Fruit fly (Drosophila melanogaster) whole organism, embryonic: ENCODE data around the gene CG31468.

Experiments used
- B-H2 ChIP-seq: fragments of 200-800 bp; sonication (Bioruptor generic); optimal IDR thresholded peaks from 2 replicates; lab custom pipeline; 2018; ENCODE audit warnings: missing biosample characterization, mild to moderate bottlenecking, missing genetic modification characterization
- CG10979 ChIP-seq: fragments of 200-800 bp; sonication (Bioruptor generic); optimal IDR thresholded peaks from 2 replicates; lab custom pipeline; 2018; ENCODE audit warnings: missing biosample characterization, mild to moderate bottlenecking, missing genetic modification characterization, moderate library complexity
- CG12155 ChIP-seq: fragments of 200-800 bp; sonication (Bioruptor generic); optimal IDR thresholded peaks from 3 replicates; lab custom pipeline; 2016; ENCODE audit warnings: missing biosample characterization, missing genetic modification characterization
- CG1529 ChIP-seq: fragments of 200-800 bp; sonication (Bioruptor generic); optimal IDR thresholded peaks from 3 replicates; lab custom pipeline; 2018; ENCODE audit warnings: missing biosample characterization, missing genetic modification characterization
- CG15601 ChIP-seq: fragments of 200-800 bp; sonication (Bioruptor generic); optimal IDR thresholded peaks from 3 replicates; lab custom pipeline; 2019; ENCODE audit warnings: missing biosample characterization, mild to moderate bottlenecking, missing genetic modification characterization, moderate library complexity
- CG16779 ChIP-seq: fragments of 200-800 bp; sonication (Bioruptor generic); IDR thresholded peaks from 2 replicates; pipeline ENCODE4 v1.3.6; 2022; ENCODE audit warnings: missing biosample characterization, missing genetic modification characterization
- CG17359 ChIP-seq: fragments of 200-800 bp; sonication (Bioruptor generic); optimal IDR thresholded peaks from 3 replicates; lab custom pipeline; 2018; ENCODE audit warnings: missing biosample characterization, mild to moderate bottlenecking, missing genetic modification characterization, moderate library complexity
- CG18476 ChIP-seq: fragments of 200-800 bp; sonication (Bioruptor generic); optimal IDR thresholded peaks from 2 replicates; lab custom pipeline; 2016; ENCODE audit warnings: missing biosample characterization, mild to moderate bottlenecking, missing genetic modification characterization
- CG18619 ChIP-seq: fragments of 200-800 bp; sonication (Bioruptor generic); optimal IDR thresholded peaks from 3 replicates; lab custom pipeline; 2017; ENCODE audit warnings: missing biosample characterization, mild to moderate bottlenecking, missing genetic modification characterization
- CG2678 ChIP-seq: fragments of 200-800 bp; sonication (Bioruptor generic); optimal IDR thresholded peaks from 3 replicates; lab custom pipeline; 2019; ENCODE audit warnings: missing biosample characterization, mild to moderate bottlenecking, missing genetic modification characterization, moderate library complexity
- CG2889 ChIP-seq: fragments of 200-800 bp; sonication (Bioruptor generic); IDR thresholded peaks from 3 replicates; pipeline ENCODE4 v1.3.6; 2022; ENCODE audit warnings: missing biosample characterization, missing genetic modification characterization
- CG32772 ChIP-seq: fragments of 200-800 bp; sonication (Bioruptor generic); IDR thresholded peaks from 2 replicates; pipeline ENCODE4 v1.3.6; 2022; ENCODE audit warnings: missing biosample characterization, missing genetic modification characterization
- CG3281 ChIP-seq: fragments of 200-800 bp; sonication (Bioruptor generic); optimal IDR thresholded peaks from 3 replicates; lab custom pipeline; 2017; ENCODE audit warnings: missing biosample characterization, mild to moderate bottlenecking, missing genetic modification characterization
- CG33213 ChIP-seq: fragments of 200-800 bp; sonication (Bioruptor generic); optimal IDR thresholded peaks from 3 replicates; lab custom pipeline; 2016; ENCODE audit warnings: missing biosample characterization, missing genetic modification characterization
- CG42726 ChIP-seq: fragments of 200-800 bp; sonication (Bioruptor generic); IDR thresholded peaks from 2 replicates; pipeline ENCODE4 v1.3.6; 2022; ENCODE audit warnings: missing biosample characterization, missing genetic modification characterization; ENCODE audit not compliant: partially characterized antibody
- CG4730 ChIP-seq: fragments of 200-800 bp; sonication (Bioruptor generic); IDR thresholded peaks from 2 replicates; pipeline ENCODE4 v1.3.6; 2022; ENCODE audit warnings: missing biosample characterization, missing genetic modification characterization
- CG7987 ChIP-seq: fragments of 200-800 bp; sonication (Bioruptor generic); optimal IDR thresholded peaks from 2 replicates; lab custom pipeline; 2018; ENCODE audit warnings: missing biosample characterization, mild to moderate bottlenecking, missing genetic modification characterization, moderate library complexity
- Dbx ChIP-seq: fragments of 200-800 bp; sonication (Bioruptor generic); IDR thresholded peaks from 3 replicates; pipeline ENCODE4 v1.3.6; 2022; ENCODE audit warnings: missing biosample characterization, missing genetic modification characterization
- Dek ChIP-seq: fragments of 200-800 bp; sonication (Bioruptor generic); optimal IDR thresholded peaks from 3 replicates; lab custom pipeline; 2019; ENCODE audit warnings: missing biosample characterization, mild to moderate bottlenecking, missing genetic modification characterization, moderate library complexity
- E2f1 ChIP-seq: fragments of 200-800 bp; sonication (Bioruptor generic); IDR thresholded peaks from 2 replicates; pipeline ENCODE4 v1.3.6; 2022; ENCODE audit warnings: missing biosample characterization, missing genetic modification characterization
- Ets65A ChIP-seq: fragments of 200-800 bp; sonication (Bioruptor generic); peaks from one replicate; lab custom pipeline; 2016; ENCODE audit warnings: missing biosample characterization, missing genetic modification characterization
- H2.0 ChIP-seq: fragments of 200-800 bp; sonication (Bioruptor generic); IDR thresholded peaks from 2 replicates; pipeline ENCODE4 v1.3.6; 2022; ENCODE audit warnings: missing biosample characterization, missing genetic modification characterization
- HLH3B ChIP-seq: fragments of 200-800 bp; sonication (Bioruptor generic); IDR thresholded peaks from 2 replicates; pipeline ENCODE4 v1.3.6; 2022; ENCODE audit warnings: missing biosample characterization, missing genetic modification characterization
- Hmx ChIP-seq: fragments of 200-800 bp; sonication (Bioruptor generic); optimal IDR thresholded peaks from 2 replicates; lab custom pipeline; 2016; ENCODE audit warnings: missing biosample characterization, missing genetic modification characterization
- Lpt ChIP-seq: fragments of >200 bp; optimal IDR thresholded peaks from 2 replicates; lab custom pipeline; 2018; ENCODE audit warnings: missing biosample characterization, missing genetic modification characterization
- NC2α ChIP-seq: fragments of 200-800 bp; sonication (Bioruptor generic); optimal IDR thresholded peaks from 2 replicates; lab custom pipeline; 2016; ENCODE audit warnings: missing biosample characterization, missing genetic modification characterization
- Neu2 ChIP-seq: fragments of 200-800 bp; sonication (Bioruptor generic); optimal IDR thresholded peaks from 3 replicates; lab custom pipeline; 2016; ENCODE audit warnings: missing biosample characterization, missing genetic modification characterization, borderline replicate concordance
- Nf-YB ChIP-seq: fragments of 200-800 bp; sonication (Bioruptor generic); optimal IDR thresholded peaks from 3 replicates; lab custom pipeline; 2019; ENCODE audit warnings: missing biosample characterization, mild to moderate bottlenecking, missing genetic modification characterization, moderate library complexity
- Side ChIP-seq: fragments of 200-800 bp; sonication (Bioruptor generic); optimal IDR thresholded peaks from 2 replicates; lab custom pipeline; 2016; ENCODE audit warnings: missing biosample characterization, missing genetic modification characterization
- Usf ChIP-seq: fragments of 200-800 bp; sonication (Bioruptor generic); optimal IDR thresholded peaks from 2 replicates; lab custom pipeline; 2017; ENCODE audit warnings: missing genotype, missing biosample characterization, missing genetic modification characterization
- Xrp1 ChIP-seq: fragments of 200-800 bp; sonication (Bioruptor generic); IDR thresholded peaks from 2 replicates; pipeline ENCODE4 v1.3.6; 2022; ENCODE audit warnings: missing biosample characterization, missing genetic modification characterization
- amos ChIP-seq: fragments of 200-800 bp; sonication (Bioruptor generic); IDR thresholded peaks from 2 replicates; pipeline ENCODE4 v1.3.6; 2022; ENCODE audit warnings: missing biosample characterization, missing genetic modification characterization; ENCODE audit not compliant: partially characterized antibody
- ash1 ChIP-seq: fragments of 200-800 bp; sonication (Bioruptor generic); optimal IDR thresholded peaks from 2 replicates; lab custom pipeline; 2018; ENCODE audit warnings: missing biosample characterization, mild to moderate bottlenecking, missing genetic modification characterization
- chn ChIP-seq: fragments of 200-800 bp; sonication (Bioruptor generic); optimal IDR thresholded peaks from 2 replicates; lab custom pipeline; 2016; ENCODE audit warnings: missing biosample characterization, missing genetic modification characterization
- ci ChIP-seq: fragments of 200-800 bp; sonication (Bioruptor generic); IDR thresholded peaks from 3 replicates; pipeline ENCODE4 v1.3.6; 2022; ENCODE audit warnings: missing biosample characterization, missing genetic modification characterization
- dati ChIP-seq: fragments of 200-800 bp; sonication (Bioruptor generic); IDR thresholded peaks from 2 replicates; pipeline ENCODE4 v1.3.6; 2022; ENCODE audit warnings: missing biosample characterization, missing genetic modification characterization
- dimm ChIP-seq: fragments of 200-800 bp; sonication (Bioruptor generic); IDR thresholded peaks from 2 replicates; pipeline ENCODE4 v1.3.6; 2022; ENCODE audit warnings: missing biosample characterization, missing genetic modification characterization
- ems ChIP-seq: fragments of 200-800 bp; sonication (Bioruptor generic); optimal IDR thresholded peaks from 3 replicates; lab custom pipeline; 2016; ENCODE audit warnings: missing biosample characterization, missing genetic modification characterization
- fd102C ChIP-seq: fragments of 200-800 bp; sonication (Bioruptor generic); optimal IDR thresholded peaks from 2 replicates; lab custom pipeline; 2018; ENCODE audit warnings: missing biosample characterization, mild to moderate bottlenecking, missing genetic modification characterization, moderate library complexity
- gcm2 ChIP-seq: fragments of 200-800 bp; sonication (Bioruptor generic); optimal IDR thresholded peaks from 2 replicates; lab custom pipeline; 2016; ENCODE audit warnings: missing biosample characterization, missing genetic modification characterization
- grn ChIP-seq: fragments of 200-800 bp; sonication (Bioruptor generic); optimal IDR thresholded peaks from 3 replicates; lab custom pipeline; 2017; ENCODE audit warnings: missing biosample characterization, missing genetic modification characterization
- gsb ChIP-seq: fragments of 200-800 bp; sonication (Bioruptor generic); IDR thresholded peaks from 2 replicates; pipeline ENCODE4 v1.3.6; 2022; ENCODE audit warnings: missing biosample characterization, missing genetic modification characterization
- hkb ChIP-seq, 2 experiments: fragments of 200-800 bp in 1 of 2; fragments of >200 bp in 1 of 2; sonication (Bioruptor generic) in 1 of 2; IDR thresholded peaks in 1 of 2; optimal IDR thresholded peaks in 1 of 2; 2 replicates each; pipeline versions ENCODE4 v1.3.6 to Lab custom; 2017 to 2022; ENCODE audit warnings: missing biosample characterization in 1 of 2, missing genetic modification characterization in 1 of 2
- luna ChIP-seq: fragments of 200-800 bp; sonication (Bioruptor generic); optimal IDR thresholded peaks from 2 replicates; lab custom pipeline; 2016; ENCODE audit warnings: missing biosample characterization, missing genetic modification characterization
- peb ChIP-seq: fragments of 200-800 bp; sonication (Bioruptor generic); IDR thresholded peaks from 2 replicates; pipeline ENCODE4 v1.3.6; 2022; ENCODE audit warnings: missing biosample characterization, missing genetic modification characterization
- pfk ChIP-seq: fragments of 200-800 bp; sonication (Bioruptor generic); optimal IDR thresholded peaks from 2 replicates; lab custom pipeline; 2018; ENCODE audit warnings: missing biosample characterization, mild to moderate bottlenecking, missing genetic modification characterization, moderate library complexity
- scrt ChIP-seq: fragments of 200-800 bp; sonication (Bioruptor generic); optimal IDR thresholded peaks from 2 replicates; lab custom pipeline; 2018; ENCODE audit warnings: missing biosample characterization, mild to moderate bottlenecking, missing genetic modification characterization, moderate library complexity
- stwl ChIP-seq: fragments of 200-800 bp; sonication (Bioruptor generic); optimal IDR thresholded peaks from 3 replicates; lab custom pipeline; 2018; ENCODE audit warnings: missing biosample characterization, mild to moderate bottlenecking, missing genetic modification characterization, moderate library complexity
- tup ChIP-seq: fragments of 200-800 bp; sonication (Bioruptor generic); optimal IDR thresholded peaks from 2 replicates; lab custom pipeline; 2016; ENCODE audit warnings: missing biosample characterization, mild to moderate bottlenecking, missing genetic modification characterization, moderate library complexity
- unpg ChIP-seq: fragments of 200-800 bp; sonication (Bioruptor generic); optimal IDR thresholded peaks from 3 replicates; lab custom pipeline; 2018; ENCODE audit warnings: missing biosample characterization, mild to moderate bottlenecking, missing genetic modification characterization, moderate library complexity

The CG31468 gene

DNA sequence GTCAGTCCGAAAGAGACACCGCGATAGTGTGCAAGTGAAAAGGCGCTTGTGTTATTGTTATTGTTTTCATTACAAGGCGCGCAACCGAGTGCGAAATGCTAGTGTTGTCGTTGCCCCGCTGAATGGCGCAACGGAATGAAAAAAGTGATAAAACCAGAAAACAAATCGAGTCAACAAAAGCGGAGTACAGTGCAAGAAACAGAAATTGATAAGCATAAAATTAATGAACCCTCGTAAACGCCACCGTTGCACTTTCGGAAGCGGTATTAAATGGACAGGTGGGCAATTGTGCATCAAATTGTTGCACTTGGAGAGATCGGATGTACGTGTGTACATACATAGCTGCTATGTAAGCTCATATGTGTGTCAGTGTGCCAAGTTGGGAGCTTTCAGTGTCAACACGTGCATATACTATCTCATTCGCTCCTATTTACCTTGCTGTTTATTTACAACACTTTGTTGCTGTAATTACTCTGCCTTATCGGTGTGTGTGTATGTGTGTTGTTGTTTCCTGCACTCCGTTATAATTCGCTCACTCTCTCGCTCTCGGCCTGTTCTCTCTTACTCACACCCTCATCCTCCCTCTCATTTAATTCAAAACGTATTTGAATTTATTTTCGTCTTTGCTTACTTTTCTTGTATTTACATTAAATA is 23.4 kb upstream of the CG31468 start (continued):
- TF ChIP-seq Nf-YB (GFP tag; lab: Kevin White, UChicago) = no peak
- TF ChIP-seq amos (GFP tag; lab: Robert Waterston, UW) = no peak; the same call in 1 of the 2 replicates
- peak; percentile 82; the same call in 1 of the 2 replicates for TF ChIP-seq HLH3B (GFP tag; lab: Robert Waterston, UW)
- TF ChIP-seq scrt (GFP tag; lab: Kevin White, UChicago) = no peak
- TF ChIP-seq ash1 (GFP tag; lab: Kevin White, UChicago) = peak; percentile 4
- TF ChIP-seq fd102C (GFP tag; lab: Kevin White, UChicago) = no peak
- peak; percentile 59; the same call in 1 of the 2 replicates for TF ChIP-seq gsb
- peak; percentile 37 for TF ChIP-seq CG18476
- peak; percentile 90 for TF ChIP-seq Xrp1 (GFP tag; lab: Robert Waterston, UW)
- TF ChIP-seq grn (GFP tag; lab: Kevin White, UChicago) = peak; percentile 71
- TF ChIP-seq CG18619 (GFP tag; lab: Kevin White, UChicago) = no peak
- TF ChIP-seq hkb (optimal IDR thresholded peaks at IDR 0.05; lab: Kevin White, UChicago) = no peak
- peak; percentile 89 for TF ChIP-seq hkb (GFP tag; IDR thresholded peaks at IDR 0.05; lab: Robert Waterston, UW)
- TF ChIP-seq stwl (tag; lab: Kevin White, UChicago) = no peak
- TF ChIP-seq Hmx (GFP tag; lab: Kevin White, UChicago) = no peak
- TF ChIP-seq CG17359 (tag; lab: Kevin White, UChicago) = peak; percentile 84
- no peak for TF ChIP-seq Ets65A (GFP tag; lab: Kevin White, UChicago)
- TF ChIP-seq ems = peak; percentile 23
- TF ChIP-seq chn (GFP tag; lab: Kevin White, UChicago) = no peak
- TF ChIP-seq luna (GFP tag; lab: Kevin White, UChicago) = no peak
- TF ChIP-seq Usf = no peak
- TF ChIP-seq unpg (GFP tag; lab: Kevin White, UChicago) = no peak
- TF ChIP-seq CG2678 (tag; lab: Kevin White, UChicago) = peak; percentile 83
- no peak for TF ChIP-seq peb (GFP tag; lab: Robert Waterston, UW)
- no peak for TF ChIP-seq H2.0
- no peak for TF ChIP-seq CG3281 (GFP tag; lab: Kevin White, UChicago)
- no peak for TF ChIP-seq B-H2 (GFP tag; lab: Kevin White, UChicago)
- peak; percentile 78; the same call in 2 of the 3 replicates for TF ChIP-seq Dbx (GFP tag; lab: Robert Waterston, UW)
- TF ChIP-seq CG2889 (GFP tag; lab: Robert Waterston, UW) = no peak
- TF ChIP-seq CG16779 (GFP tag; lab: Robert Waterston, UW) = no peak
- TF ChIP-seq ci = peak; percentile 81
- no peak for TF ChIP-seq Lpt (GFP tag; lab: Kevin White, UChicago)
- TF ChIP-seq CG42726 (GFP tag; lab: Robert Waterston, UW) = no peak
- peak; percentile 43 for TF ChIP-seq pfk (GFP tag; lab: Kevin White, UChicago)
- peak; percentile 17; the same call in 1 of the 2 replicates for TF ChIP-seq CG4730
- TF ChIP-seq CG32772 = no peak
- TF ChIP-seq dati (GFP tag; lab: Robert Waterston, UW) = 0 out of 2 replicates have a peak, but pooled peaks have one; percentile 19
- TF ChIP-seq CG12155 (GFP tag; lab: Kevin White, UChicago) = no peak
- TF ChIP-seq E2f1 (GFP tag; lab: Robert Waterston, UW) = no peak
- peak; percentile 39 for TF ChIP-seq CG1529 (GFP tag; lab: Kevin White, UChicago)
- TF ChIP-seq dimm (GFP tag; lab: Robert Waterston, UW) = peak; percentile 39; the same call in 1 of the 2 replicates
- TF ChIP-seq CG33213 = peak; percentile 61
- TF ChIP-seq Dek (tag; lab: Kevin White, UChicago) = no peak
- TF ChIP-seq CG10979 (tag; lab: Kevin White, UChicago) = peak; percentile 18
- TF ChIP-seq gcm2 = no peak
- no peak for TF ChIP-seq Neu2 (GFP tag; lab: Kevin White, UChicago)
- TF ChIP-seq CG7987 (GFP tag; lab: Kevin White, UChicago) = peak; percentile 76
- peak; percentile 49 for TF ChIP-seq Side (GFP tag; lab: Kevin White, UChicago)
- TF ChIP-seq tup (GFP tag; lab: Kevin White, UChicago) = no peak
- peak; percentile 60 for TF ChIP-seq CG15601 (tag; lab: Kevin White, UChicago)
- TF ChIP-seq NC2α (GFP tag; lab: Kevin White, UChicago) = no peak
